Worm (Caenorhabditis elegans): ENCODE measurements around the gene T24F1.7.

Gene T24F1.7

ce11 chrII:11281177-11281576, 31.1 kb upstream of the T24F1.7 start:
- TF ChIP-seq lin-15B (tag; optimal IDR thresholded peaks at IDR 0.05) = no peak
- peak; percentile 1 for TF ChIP-seq snu-23 (GFP tag; optimal IDR thresholded peaks at IDR 0.05)
- TF ChIP-seq unc-130 (tag; optimal IDR thresholded peaks at IDR 0.05) = peak; percentile 94
- no peak for TF ChIP-seq nhr-76 (tag; optimal IDR thresholded peaks at IDR 0.05)
- TF ChIP-seq elt-2 (tag; optimal IDR thresholded peaks at IDR 0.05) = no peak
- peak; percentile 22 for TF ChIP-seq nhr-71 (tag; optimal IDR thresholded peaks at IDR 0.05)
- TF ChIP-seq nhr-19 (GFP tag; conservative IDR thresholded peaks at IDR 0.05) = 0 out of 2 replicates have a peak, but pooled peaks have one; percentile 12
- TF ChIP-seq unc-86 (tag; optimal IDR thresholded peaks at IDR 0.05) = no peak
- no peak for TF ChIP-seq pag-3 (tag; optimal IDR thresholded peaks at IDR 0.05; ENCODE audit: borderline replicate concordance, insufficient read depth)
- no peak for TF ChIP-seq isw-1 (GFP tag; IDR thresholded peaks at IDR 0.05)
- no peak for TF ChIP-seq zip-4 (GFP tag; optimal IDR thresholded peaks at IDR 0.05)
- peak; percentile 54 for TF ChIP-seq nhr-85 (tag)
- TF ChIP-seq lsy-2 (tag; optimal IDR thresholded peaks at IDR 0.05) = peak; percentile 45 to 84
- TF ChIP-seq nhr-20 (tag; optimal IDR thresholded peaks at IDR 0.05) = no peak
- no peak for TF ChIP-seq skn-1 (tag; optimal IDR thresholded peaks at IDR 0.05)
- TF ChIP-seq blmp-1 (tag; optimal IDR thresholded peaks at IDR 0.05) = no peak
- TF ChIP-seq rnt-1 (tag; optimal IDR thresholded peaks at IDR 0.05) = peak; percentile 54
- TF ChIP-seq pax-3 (tag; optimal IDR thresholded peaks at IDR 0.05) = no peak

DNA sequence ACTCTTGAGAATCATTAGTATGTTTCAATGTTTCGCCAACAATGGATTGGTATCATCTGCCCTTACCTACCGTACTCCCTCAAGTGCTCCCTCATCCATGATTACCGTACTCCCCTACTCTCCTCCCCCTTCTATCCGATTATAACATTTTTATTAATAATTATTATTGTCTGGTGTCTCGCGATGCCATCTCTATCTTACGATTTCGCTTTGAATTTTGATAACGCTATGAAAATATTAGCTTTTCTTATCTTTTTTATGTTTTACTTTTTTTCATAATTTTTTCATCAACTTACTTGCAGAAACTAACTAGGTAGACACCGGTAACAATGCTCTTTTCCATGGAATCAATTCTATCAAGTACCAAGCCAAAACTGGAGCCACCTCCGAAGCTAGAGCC, 30.7 kb upstream of the T24F1.7 start, which contains the start of gene unc-130:
Gene unc-130, plus strand, starts transcription at position 301 of the 400 bp plus-strand sequence.
- TF ChIP-seq lir-3 (tag; optimal IDR thresholded peaks at IDR 0.05; ENCODE audit: poor library complexity) (no peak), unc-130 (tag; optimal IDR thresholded peaks at IDR 0.05) (no peak), alr-1 (tag; optimal IDR thresholded peaks at IDR 0.05; ENCODE audit: borderline replicate concordance) (no peak), fkh-10 (GFP tag; optimal IDR thresholded peaks at IDR 0.05) (no peak), C16A3.4 (tag; optimal IDR thresholded peaks at IDR 0.05) (no peak), vab-15 (tag; optimal IDR thresholded peaks at IDR 0.05) (no peak), swsn-7 (tag; optimal IDR thresholded peaks at IDR 0.05) (no peak), pqm-1 (tag; optimal IDR thresholded peaks at IDR 0.05) (no peak), unc-30 (tag; optimal IDR thresholded peaks at IDR 0.05) (no peak), efl-3 (GFP tag; optimal IDR thresholded peaks at IDR 0.05) (no peak)

DNA sequence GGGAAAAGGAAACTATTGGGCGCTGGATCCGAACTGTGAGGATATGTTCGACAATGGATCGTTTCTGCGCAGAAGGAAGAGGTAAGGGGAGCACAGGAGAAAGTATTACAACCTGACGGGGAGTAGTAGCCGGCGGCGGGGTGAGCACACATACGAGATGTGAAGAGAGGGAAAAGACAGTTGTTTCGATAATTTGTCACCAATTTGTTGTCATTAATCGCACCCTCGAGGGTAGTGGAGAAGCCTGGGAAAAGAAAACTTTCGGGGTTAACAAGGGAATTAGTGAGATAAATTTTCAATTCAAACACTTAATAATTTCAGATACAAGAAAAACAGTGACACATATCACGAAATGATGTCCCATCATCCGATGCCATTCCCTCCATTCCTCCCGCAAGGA, 29.3 kb upstream of the T24F1.7 start:
- TF ChIP-seq unc-62 (GFP tag; optimal IDR thresholded peaks at IDR 0.05) (no peak), C16A3.4 (tag; optimal IDR thresholded peaks at IDR 0.05) (no peak), ceh-63 (GFP tag; optimal IDR thresholded peaks at IDR 0.05) (no peak), ama-1 (optimal IDR thresholded peaks at IDR 0.05) (no peak), mab-9 (GFP tag; IDR thresholded peaks at IDR 0.05) (no peak), jun-1 (tag; optimal IDR thresholded peaks at IDR 0.05) (no peak), nhr-85 (tag) (no peak), unc-130 (tag; optimal IDR thresholded peaks at IDR 0.05) (peak; percentile 29), irx-1 (tag; optimal IDR thresholded peaks at IDR 0.05) (no peak), ztf-4 (tag; optimal IDR thresholded peaks at IDR 0.05) (no peak), efl-1 (optimal IDR thresholded peaks at IDR 0.05) (no peak), efl-1 (GFP tag; optimal IDR thresholded peaks at IDR 0.05 in 1 of 2) (peak in 1 of 2 experiments; percentile 88), rnt-1 (tag; optimal IDR thresholded peaks at IDR 0.05) (peak; percentile 44), unc-86 (tag; optimal IDR thresholded peaks at IDR 0.05) (no peak), hlh-17 (GFP tag; optimal IDR thresholded peaks at IDR 0.05; ENCODE audit: borderline replicate concordance) (no peak), ets-5 (GFP tag; IDR thresholded peaks at IDR 0.05) (no peak), nhr-77 (tag; optimal IDR thresholded peaks at IDR 0.05) (no peak), ces-1 (GFP tag; optimal IDR thresholded peaks at IDR 0.05) (no peak), nhr-47 (tag; optimal IDR thresholded peaks at IDR 0.05) (no peak), xbp-1 (tag; optimal IDR thresholded peaks at IDR 0.05) (no peak), nhr-12 (tag; optimal IDR thresholded peaks at IDR 0.05) (no peak), fkh-8 (tag; optimal IDR thresholded peaks at IDR 0.05) (no peak), pag-3 (tag; optimal IDR thresholded peaks at IDR 0.05; ENCODE audit: borderline replicate concordance, insufficient read depth) (no peak)

Measured in whole organism, L1 larva.